Fruit fly (Drosophila melanogaster): ENCODE results near the gene HisCl1.

DNA sequence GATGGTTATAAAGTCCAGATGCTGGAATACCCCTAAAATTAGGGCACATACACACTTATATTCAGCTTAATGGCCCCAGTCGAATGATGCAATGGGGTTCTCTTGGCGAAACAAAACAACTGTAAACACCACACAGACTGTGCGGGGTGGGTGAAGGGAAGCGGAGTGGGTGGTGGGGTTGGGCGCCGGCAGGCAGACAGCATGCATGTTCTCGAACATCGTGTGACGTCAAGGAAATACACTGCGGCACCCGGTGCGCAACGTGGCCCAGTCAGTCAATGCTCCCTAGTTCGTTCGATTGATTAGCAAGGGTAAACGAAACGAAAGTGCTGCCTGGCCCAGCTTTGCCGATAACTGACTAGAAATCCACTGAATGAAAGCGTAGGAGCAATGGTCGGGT lies 24.5 kb upstream of the HisCl1 start:
- no peak for TF ChIP-seq CG8632 (GFP tag; optimal IDR thresholded peaks at IDR 0.05)
- TF ChIP-seq Eip93F (GFP tag; optimal IDR thresholded peaks at IDR 0.05): no peak
- no peak for TF ChIP-seq Eip78C (GFP tag)
- no peak for TF ChIP-seq Hr39 (GFP tag; optimal IDR thresholded peaks at IDR 0.05)
- TF ChIP-seq CG8319 (GFP tag; optimal IDR thresholded peaks at IDR 0.05): no peak
- no peak for TF ChIP-seq CG32006 (GFP tag; optimal IDR thresholded peaks at IDR 0.05)
- TF ChIP-seq dsx (GFP tag; optimal IDR thresholded peaks at IDR 0.05; ENCODE audit: poor library complexity, severe bottlenecking): no peak
- peak; percentile 43 for TF ChIP-seq fkh (GFP tag; optimal IDR thresholded peaks at IDR 0.05)
- no peak for TF ChIP-seq Lpt (GFP tag; optimal IDR thresholded peaks at IDR 0.05)
- TF ChIP-seq fd59A (GFP tag; optimal IDR thresholded peaks at IDR 0.05): no peak
- no peak for TF ChIP-seq CG7368 (GFP tag; optimal IDR thresholded peaks at IDR 0.05)
- TF ChIP-seq Blimp-1 (GFP tag; optimal IDR thresholded peaks at IDR 0.05): no peak

Data from whole organism, prepupa.